Worm (Caenorhabditis elegans) whole organism, early embryonic: Measurements from ENCODE around the gene rfp-1.

Experiments
- B0310.2 ChIP-seq: sonication (generic microtip); optimal IDR thresholded peaks from 2 replicates; lab custom pipeline; 2016; ENCODE audit warnings: mild to moderate bottlenecking, missing genetic modification characterization, missing compliant biosample characterization
- F13C5.2 ChIP-seq: sonication (generic microtip); optimal IDR thresholded peaks from 2 replicates; lab custom pipeline; 2017; ENCODE audit warnings: mild to moderate bottlenecking, missing genetic modification characterization, inconsistent platforms, missing compliant biosample characterization
- ama-1 ChIP-seq: fragments of 150-350 bp; optimal IDR thresholded peaks from 2 replicates; lab custom pipeline; 2014
- ets-7 ChIP-seq: sonication (generic microtip); optimal IDR thresholded peaks from 2 replicates; lab custom pipeline; 2016; ENCODE audit warnings: missing genotype, missing genetic modification characterization, missing compliant biosample characterization
- scrt-1 ChIP-seq: fragments of 200-800 bp; sonication (Bioruptor generic); IDR thresholded peaks from 2 replicates; pipeline ENCODE4 v1.3.6; 2022; ENCODE audit warnings: missing genetic modification characterization, missing compliant biosample characterization
- tra-4 ChIP-seq: sonication (generic microtip); optimal IDR thresholded peaks from 2 replicates; lab custom pipeline; 2017; ENCODE audit warnings: missing genetic modification characterization, missing compliant biosample characterization

- no peak for TF ChIP-seq ama-1 (lab: Kevin White, UChicago)
- TF ChIP-seq F13C5.2, result peak; percentile 13
- TF ChIP-seq tra-4 (tag; lab: Kevin White, UChicago), result no peak
- no peak for TF ChIP-seq scrt-1 (GFP tag; lab: Robert Waterston, UW)
- no peak for TF ChIP-seq ets-7 (tag; lab: Kevin White, UChicago)
- no peak for TF ChIP-seq B0310.2 (tag; lab: Kevin White, UChicago)
Observed at ce11 chrIII:8411976-8412375, 53.6 kb downstream of the rfp-1 start.
